Fruit fly (Drosophila melanogaster): ENCODE data around the gene CG10553.

The CG10553 gene

DNA sequence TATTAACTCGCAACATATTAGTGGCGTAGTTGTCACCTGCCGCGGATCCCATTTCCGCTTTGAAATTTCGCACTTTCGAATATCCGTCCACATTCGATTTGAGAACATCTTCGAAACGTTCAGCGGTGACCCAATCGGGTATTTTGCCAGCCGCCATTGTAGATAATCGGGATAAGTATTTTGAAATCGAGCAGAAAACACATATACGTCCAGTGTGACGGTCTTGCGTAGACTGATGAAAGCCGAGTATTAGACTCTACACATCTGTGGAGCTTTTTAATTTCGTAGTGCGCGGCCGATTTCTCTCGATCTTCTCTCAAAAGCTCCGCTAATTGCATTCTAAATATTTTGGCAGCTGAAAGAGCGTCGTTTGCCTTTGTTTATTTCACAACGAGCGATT lies 11.2 kb upstream of the CG10553 start, which contains the start of gene CHKov1 (continued):
- TF ChIP-seq dmrt11E (tag; optimal IDR thresholded peaks at IDR 0.05) (no peak), fd96Cb (tag; optimal IDR thresholded peaks at IDR 0.05) (no peak), C15 (GFP tag; IDR thresholded peaks at IDR 0.05) (no peak), pum (GFP tag; optimal IDR thresholded peaks at IDR 0.05) (no peak), grn (GFP tag; optimal IDR thresholded peaks at IDR 0.05) (peak; percentile 17), peb (GFP tag; IDR thresholded peaks at IDR 0.05) (no peak), Ptx1 (GFP tag; IDR thresholded peaks at IDR 0.05) (no peak), CG9876 (GFP tag; optimal IDR thresholded peaks at IDR 0.05) (peak; percentile 12), tio (GFP tag; optimal IDR thresholded peaks at IDR 0.05) (no peak), CG30431 (GFP tag; optimal IDR thresholded peaks at IDR 0.05) (no peak), amos (GFP tag; IDR thresholded peaks at IDR 0.05; ENCODE audit: partially characterized antibody) (peak; percentile 38; the same call in 1 of the 2 replicates), row (GFP tag; IDR thresholded peaks at IDR 0.05) (0 out of 3 replicates have a peak, but pooled peaks have one; percentile 1), Ada2b (GFP tag; IDR thresholded peaks at IDR 0.05) (no peak)

DNA sequence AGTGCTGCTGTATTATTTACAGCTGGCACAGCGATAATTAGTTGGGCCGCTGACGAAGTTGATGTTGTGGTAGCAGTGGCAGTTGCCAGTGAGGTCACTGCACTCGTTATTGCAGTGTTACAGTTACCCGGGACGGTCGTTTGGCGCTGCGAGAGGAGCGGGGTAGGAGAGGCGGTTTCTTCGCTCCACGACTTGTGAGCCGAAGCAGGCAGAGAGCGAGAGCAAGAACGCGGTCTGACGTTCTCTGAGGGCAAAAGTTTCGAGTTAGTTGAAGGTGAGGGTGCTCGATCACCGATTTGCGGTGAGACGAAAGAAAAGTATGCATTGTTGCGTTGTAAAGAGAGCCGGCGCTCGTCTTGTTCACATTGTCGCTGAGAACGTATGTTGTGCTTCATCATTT lies 10.6 kb upstream of the CG10553 start:
- TF ChIP-seq zen2 (GFP tag; IDR thresholded peaks at IDR 0.05; ENCODE audit: partially characterized antibody) (0 out of 3 replicates have a peak, but pooled peaks have one; percentile 16), crol (GFP tag; IDR thresholded peaks at IDR 0.05) (peak; percentile 90), gce (GFP tag; IDR thresholded peaks at IDR 0.05) (0 out of 3 replicates have a peak, but pooled peaks have one; percentile 20), chinmo (GFP tag; IDR thresholded peaks at IDR 0.05; ENCODE audit: partially characterized antibody) (peak; percentile 59; the same call in 2 of the 4 replicates), row (GFP tag; IDR thresholded peaks at IDR 0.05) (0 out of 3 replicates have a peak, but pooled peaks have one; percentile 6)

DNA sequence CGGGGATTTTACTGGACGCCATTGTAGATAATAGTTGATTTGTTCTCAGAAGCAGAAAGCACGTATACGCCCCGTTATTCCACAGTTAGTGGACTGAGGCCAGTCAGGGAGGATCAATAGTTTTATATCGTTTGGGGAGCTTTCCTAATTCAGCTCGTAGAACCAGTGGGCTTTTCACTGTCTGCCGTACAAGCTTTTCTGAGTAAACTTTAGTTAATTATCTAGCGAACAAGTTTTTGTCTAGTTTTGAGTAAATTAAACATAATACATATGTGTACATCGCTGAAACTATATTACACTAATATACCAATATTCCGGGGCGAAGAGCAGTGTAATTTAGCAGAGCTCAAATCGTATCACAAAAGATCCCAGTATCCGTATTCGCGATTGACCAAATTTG lies 4.7 kb upstream of the CG10553 start, which contains the start of gene CG10562:
CG10562 (minus strand) TSS at position 101 of the 400 bp plus-strand sequence.
- TF ChIP-seq Nf-YC (tag; optimal IDR thresholded peaks at IDR 0.05) = no peak
- TF ChIP-seq exex (tag; optimal IDR thresholded peaks at IDR 0.05) = peak; percentile 20
- no peak for TF ChIP-seq CG10431 (GFP tag; optimal IDR thresholded peaks at IDR 0.05)

DNA sequence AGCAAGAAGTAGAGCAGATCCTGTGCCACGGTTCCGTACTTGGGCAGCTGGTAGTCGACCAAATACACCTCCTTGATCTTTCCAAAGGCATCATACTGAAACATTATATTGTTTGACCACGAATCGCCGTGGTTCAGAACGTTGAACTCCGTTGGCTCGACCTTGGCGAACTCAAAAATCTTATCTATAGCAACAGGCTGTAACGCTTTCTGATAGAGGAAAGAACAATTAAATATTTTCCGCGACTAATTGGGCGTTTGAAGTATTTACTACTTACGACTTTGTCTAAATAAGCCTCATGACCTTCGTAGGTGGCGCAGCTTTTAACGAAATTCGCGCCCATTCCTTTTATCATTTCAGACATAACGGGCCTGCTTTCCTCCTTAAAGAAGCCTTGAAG lies 3.8 kb upstream of the CG10553 start:
- TF ChIP-seq exex (tag; optimal IDR thresholded peaks at IDR 0.05) (peak; percentile 65), cg (GFP tag; optimal IDR thresholded peaks at IDR 0.05) (no peak)

DNA sequence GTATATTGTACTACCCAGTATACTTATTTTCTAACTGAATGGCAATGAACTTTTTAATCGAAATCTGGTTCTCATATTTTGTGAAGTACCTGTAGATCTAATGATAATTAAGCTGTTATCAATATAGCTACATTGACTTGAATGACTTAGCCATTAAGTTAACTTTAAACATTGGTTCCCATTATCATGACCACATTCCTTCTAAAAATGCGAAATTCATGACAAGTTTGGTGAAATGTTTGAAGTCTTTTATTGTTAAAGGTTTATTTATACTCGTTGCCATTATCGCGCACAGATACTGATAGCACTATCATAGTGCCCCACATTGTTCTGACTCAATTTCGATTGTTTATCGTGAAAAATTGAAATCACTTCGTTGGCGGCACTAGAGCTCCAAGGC lies 3.0 kb upstream of the CG10553 start:
- TF ChIP-seq CG2120 (GFP tag; optimal IDR thresholded peaks at IDR 0.05) (no peak), CG10209 (GFP tag; optimal IDR thresholded peaks at IDR 0.05) (no peak), CG4404 (GFP tag; IDR thresholded peaks at IDR 0.05) (no peak), CG6175 (GFP tag; IDR thresholded peaks at IDR 0.05) (no peak), fd102C (GFP tag; optimal IDR thresholded peaks at IDR 0.05) (no peak), sc (optimal IDR thresholded peaks at IDR 0.05) (no peak), sc (GFP tag; optimal IDR thresholded peaks at IDR 0.05) (no peak), lbe (GFP tag; optimal IDR thresholded peaks at IDR 0.05) (no peak), CG1647 (GFP tag; optimal IDR thresholded peaks at IDR 0.05) (no peak), slp2 (GFP tag; optimal IDR thresholded peaks at IDR 0.05) (no peak), CTCF (GFP tag; optimal IDR thresholded peaks at IDR 0.05) (no peak), Trl (optimal IDR thresholded peaks at IDR 0.05) (peak in 1 of 2 experiments; percentile 1), Trl (GFP tag; optimal IDR thresholded peaks at IDR 0.05) (no peak), GATAe (GFP tag; conservative IDR thresholded peaks at IDR 0.05) (0 out of 2 replicates have a peak, but pooled peaks have one; percentile 40), zen (tag; optimal IDR thresholded peaks at IDR 0.05) (no peak), CG6813 (GFP tag; optimal IDR thresholded peaks at IDR 0.05) (no peak), Nf-YA (GFP tag; IDR thresholded peaks at IDR 0.05) (no peak), Myb (GFP tag; optimal IDR thresholded peaks at IDR 0.05) (no peak), jumu (GFP tag; optimal IDR thresholded peaks at IDR 0.05) (no peak), H15 (GFP tag; IDR thresholded peaks at IDR 0.05) (no peak), CG14050 (GFP tag; IDR thresholded peaks at IDR 0.05) (no peak), CG15514 (GFP tag; optimal IDR thresholded peaks at IDR 0.05) (no peak), CG18262 (tag; optimal IDR thresholded peaks at IDR 0.05) (no peak), pros (GFP tag; optimal IDR thresholded peaks at IDR 0.05) (no peak), ci (GFP tag; IDR thresholded peaks at IDR 0.05) (no peak)

All from whole organism, embryonic.